Worm (Caenorhabditis elegans): ENCODE results near the gene metl-1.
A peak's percentile ranks its signal among the peaks of the same experiment; 100 is the strongest.

- no peak for TF ChIP-seq ceh-34 (tag; optimal IDR thresholded peaks at IDR 0.05)
- no peak for TF ChIP-seq fkh-10 (GFP tag; optimal IDR thresholded peaks at IDR 0.05)
- peak; percentile 61 for TF ChIP-seq tbx-2 (tag; optimal IDR thresholded peaks at IDR 0.05)
- TF ChIP-seq ceh-24 (tag; optimal IDR thresholded peaks at IDR 0.05), result no peak
- no peak for TF ChIP-seq ceh-6 (GFP tag; optimal IDR thresholded peaks at IDR 0.05)
- peak; percentile 67 for TF ChIP-seq nfya-1 (tag; optimal IDR thresholded peaks at IDR 0.05)
- no peak for TF ChIP-seq fkh-6 (tag; optimal IDR thresholded peaks at IDR 0.05)
- TF ChIP-seq unc-3 (GFP tag; conservative IDR thresholded peaks at IDR 0.05), result no peak
- TF ChIP-seq unc-3 (tag; optimal IDR thresholded peaks at IDR 0.05), result no peak
- no peak for TF ChIP-seq che-1 (tag; optimal IDR thresholded peaks at IDR 0.05)
These were observed 8.9 kb downstream of the metl-1 start, which contains the start of the genes aars-1 and rga-1 for ce11 chrII:11464427-11464944.

All from whole organism, late embryonic.